Worm (Caenorhabditis elegans) whole organism, L4 larva: ENCODE results near the gene stdh-1.

ENCODE experiments used
- D1046.2 ChIP-seq: fragments of 200-800 bp; sonication (Bioruptor generic); IDR thresholded peaks from 2 replicates; pipeline ENCODE4 v1.3.6; 2022; ENCODE audit warnings: missing genetic modification characterization, missing compliant biosample characterization
- F10B5.3 ChIP-seq: sonication (generic microtip); optimal IDR thresholded peaks from 2 replicates; lab custom pipeline; 2016; ENCODE audit warnings: mild to moderate bottlenecking, missing genetic modification characterization, missing compliant biosample characterization
- F37D6.2 ChIP-seq: sonication (generic microtip); optimal IDR thresholded peaks from 2 replicates; lab custom pipeline; 2016; ENCODE audit warnings: mild to moderate bottlenecking, missing genetic modification characterization, missing compliant biosample characterization
- T20F7.1 ChIP-seq: fragments of 200-800 bp; sonication (Bioruptor generic); optimal IDR thresholded peaks from 2 replicates; lab custom pipeline; 2018; ENCODE audit warnings: mild to moderate bottlenecking, missing genetic modification characterization, missing compliant biosample characterization
- Y5F2A.4 ChIP-seq: fragments of 200-800 bp; sonication (Bioruptor generic); optimal IDR thresholded peaks from 2 replicates; lab custom pipeline; 2018; ENCODE audit warnings: mild to moderate bottlenecking, missing genetic modification characterization, missing compliant biosample characterization
- ZK546.5 ChIP-seq, 2 experiments: sonication (generic microtip); optimal IDR thresholded peaks; 2 replicates each; lab custom pipeline; 2017; ENCODE audit warnings: missing biosample characterization in 2 of 2, missing genetic modification characterization in 2 of 2
- aha-1 ChIP-seq: fragments of 150-350 bp; peaks from one replicate; lab custom pipeline; 2014; ENCODE audit warnings: missing biosample characterization, missing genetic modification characterization
- aly-2 ChIP-seq: sonication (generic microtip); optimal IDR thresholded peaks from 2 replicates; lab custom pipeline; 2018; ENCODE audit warnings: missing biosample characterization, missing genetic modification characterization
- attf-4 ChIP-seq: sonication (generic microtip); optimal IDR thresholded peaks from 3 replicates; lab custom pipeline; 2017; ENCODE audit warnings: missing biosample characterization, missing genetic modification characterization
- ceh-20 ChIP-seq: fragments of 200-800 bp; sonication (Bioruptor generic); IDR thresholded peaks from 2 replicates; pipeline ENCODE4 v1.3.6; 2022; ENCODE audit warnings: missing genetic modification reagents, missing genetic modification characterization, missing compliant biosample characterization
- ceh-82 ChIP-seq: sonication (generic microtip); optimal IDR thresholded peaks from 2 replicates; lab custom pipeline; 2017; ENCODE audit warnings: missing biosample characterization, missing genetic modification characterization
- daf-16 ChIP-seq, 3 experiments: sonication (generic microtip); optimal IDR thresholded peaks; 2 replicates each; lab custom pipeline; 2016 to 2017; ENCODE audit warnings: missing genetic modification characterization in 3 of 3, missing genetic modification reagents in 3 of 3, mild to moderate bottlenecking in 2 of 3, missing compliant biosample characterization in 2 of 3, missing biosample characterization in 1 of 3, moderate library complexity in 1 of 3
- dmd-6 ChIP-seq: fragments of 200-800 bp; sonication (Bioruptor generic); IDR thresholded peaks from 2 replicates; pipeline ENCODE4 v1.3.6; 2022; ENCODE audit warnings: missing genetic modification reagents, missing genetic modification characterization, missing compliant biosample characterization
- dmd-9 ChIP-seq: fragments of 200-800 bp; sonication (Bioruptor generic); IDR thresholded peaks from 2 replicates; pipeline ENCODE4 v1.3.6; 2022; ENCODE audit warnings: missing genetic modification reagents, missing genetic modification characterization, missing compliant biosample characterization
- duxl-1 ChIP-seq: sonication (generic microtip); optimal IDR thresholded peaks from 2 replicates; lab custom pipeline; 2016; ENCODE audit warnings: mild to moderate bottlenecking, missing genetic modification characterization, moderate library complexity, missing compliant biosample characterization; ENCODE audit not compliant: poor library complexity
- dve-1 ChIP-seq: sonication (generic microtip); optimal IDR thresholded peaks from 2 replicates; lab custom pipeline; 2017; ENCODE audit warnings: antibody characterized with exemption, mild to moderate bottlenecking, missing genetic modification characterization, missing compliant biosample characterization; ENCODE audit not compliant: insufficient read depth
- fkh-10 ChIP-seq: fragments of 150-350 bp; optimal IDR thresholded peaks from 2 replicates; lab custom pipeline; 2014; ENCODE audit warnings: missing biosample characterization, missing genetic modification reagents, missing genetic modification characterization
- hlh-11 ChIP-seq: fragments of 200-800 bp; sonication (Bioruptor generic); optimal IDR thresholded peaks from 2 replicates; lab custom pipeline; 2018; ENCODE audit warnings: mild to moderate bottlenecking, missing genetic modification characterization, missing compliant biosample characterization
- lim-7 ChIP-seq: fragments of 200-800 bp; sonication (Bioruptor generic); IDR thresholded peaks from 2 replicates; pipeline ENCODE4 v1.3.6; 2022; ENCODE audit warnings: missing genetic modification characterization, missing compliant biosample characterization
- lin-1 ChIP-seq: fragments of 200-800 bp; sonication (Bioruptor generic); IDR thresholded peaks from 2 replicates; pipeline ENCODE4 v1.3.6; 2022; ENCODE audit warnings: missing genetic modification reagents, missing genetic modification characterization, missing compliant biosample characterization
- lin-13 ChIP-seq: fragments of 150-350 bp; optimal IDR thresholded peaks from 2 replicates; lab custom pipeline; 2014; ENCODE audit warnings: missing biosample characterization, missing genetic modification reagents, missing genetic modification characterization
- lin-29 ChIP-seq: fragments of 200-800 bp; sonication (Bioruptor generic); IDR thresholded peaks from 2 replicates; pipeline ENCODE4 v1.3.6; 2022; ENCODE audit warnings: missing genetic modification reagents, missing genetic modification characterization, missing compliant biosample characterization
- nhr-102 ChIP-seq: sonication (generic microtip); optimal IDR thresholded peaks from 2 replicates; lab custom pipeline; 2016; ENCODE audit warnings: mild to moderate bottlenecking, missing genetic modification characterization, moderate library complexity, missing compliant biosample characterization
- nhr-11 ChIP-seq: fragments of 150-350 bp; optimal IDR thresholded peaks from 2 replicates; lab custom pipeline; 2014; ENCODE audit warnings: missing biosample characterization, missing genetic modification characterization
- nhr-28 ChIP-seq: fragments of 150-350 bp; optimal IDR thresholded peaks from 2 replicates; lab custom pipeline; 2014; ENCODE audit warnings: missing biosample characterization, missing genetic modification characterization
- nhr-42 ChIP-seq: fragments of 200-800 bp; sonication (Bioruptor generic); IDR thresholded peaks from 2 replicates; pipeline ENCODE4 v1.3.6; 2022; ENCODE audit warnings: missing genetic modification characterization, missing compliant biosample characterization
- nhr-6 ChIP-seq: fragments of 150-350 bp; optimal IDR thresholded peaks from 2 replicates; lab custom pipeline; 2014; ENCODE audit warnings: missing biosample characterization, missing genetic modification characterization
- nhr-77 ChIP-seq: fragments of 150-350 bp; optimal IDR thresholded peaks from 2 replicates; lab custom pipeline; 2014; ENCODE audit warnings: missing biosample characterization, missing genetic modification characterization
- pha-4 ChIP-seq, 2 experiments: fragments of 150-350 bp in 1 of 2; fragments of 200-800 bp in 1 of 2; sonication (Bioruptor generic) in 1 of 2; IDR thresholded peaks in 1 of 2; optimal IDR thresholded peaks in 1 of 2; 2 replicates each; pipeline versions ENCODE4 v1.3.6 to Lab custom; 2014 to 2022; ENCODE audit warnings: missing genetic modification characterization in 2 of 2, missing genetic modification reagents in 2 of 2, missing biosample characterization in 1 of 2, missing compliant biosample characterization in 1 of 2
- php-3 ChIP-seq: fragments of 200-800 bp; sonication (Bioruptor generic); IDR thresholded peaks from 2 replicates; pipeline ENCODE4 v1.3.6; 2022; ENCODE audit warnings: missing genetic modification reagents, missing genetic modification characterization, missing compliant biosample characterization
- pqm-1 ChIP-seq: sonication (generic microtip); optimal IDR thresholded peaks from 2 replicates; lab custom pipeline; 2017; ENCODE audit warnings: missing biosample characterization, missing genetic modification characterization
- saeg-2 ChIP-seq: fragments of 200-800 bp; sonication (Bioruptor generic); IDR thresholded peaks from 2 replicates; pipeline ENCODE4 v1.3.6; 2022; ENCODE audit warnings: missing genetic modification reagents, missing genetic modification characterization, missing compliant biosample characterization
- skn-1 ChIP-seq: fragments of 150-350 bp; optimal IDR thresholded peaks from 2 replicates; lab custom pipeline; 2014; ENCODE audit warnings: missing biosample characterization, missing genetic modification characterization
- snpc-4 ChIP-seq: fragments of 150-350 bp; optimal IDR thresholded peaks from 2 replicates; lab custom pipeline; 2014; ENCODE audit warnings: missing biosample characterization, missing genetic modification characterization
- spr-1 ChIP-seq: sonication (generic microtip); optimal IDR thresholded peaks from 2 replicates; lab custom pipeline; 2016; ENCODE audit warnings: mild to moderate bottlenecking, missing genetic modification characterization, missing compliant biosample characterization
- spr-3 ChIP-seq: fragments of 200-800 bp; sonication (Bioruptor generic); optimal IDR thresholded peaks from 2 replicates; lab custom pipeline; 2018; ENCODE audit warnings: mild to moderate bottlenecking, missing genetic modification characterization, missing compliant biosample characterization
- tag-97 ChIP-seq: fragments of 200-800 bp; sonication (Bioruptor generic); IDR thresholded peaks from 2 replicates; pipeline ENCODE4 v1.3.6; 2022; ENCODE audit warnings: missing genetic modification characterization, missing compliant biosample characterization
- tra-1 ChIP-seq: fragments of 200-800 bp; sonication (Bioruptor generic); IDR thresholded peaks from 2 replicates; pipeline ENCODE4 v1.3.6; 2022; ENCODE audit warnings: missing genetic modification reagents, missing genetic modification characterization, missing compliant biosample characterization
- unc-62 ChIP-seq, 3 experiments: fragments of 150-350 bp in 1 of 3; sonication (generic microtip); optimal IDR thresholded peaks in 2 of 3; peaks in 1 of 3; 1 replicate in 1 of 3; 2 replicates in 2 of 3; lab custom pipeline; 2014 to 2017; ENCODE audit warnings: missing biosample characterization in 3 of 3, missing genetic modification characterization in 3 of 3, missing genetic modification reagents in 3 of 3, missing genotype in 1 of 3
- zip-2 ChIP-seq: fragments of 150-350 bp; optimal IDR thresholded peaks from 2 replicates; lab custom pipeline; 2014; ENCODE audit warnings: missing biosample characterization, missing genetic modification characterization

The stdh-1 gene

DNA sequence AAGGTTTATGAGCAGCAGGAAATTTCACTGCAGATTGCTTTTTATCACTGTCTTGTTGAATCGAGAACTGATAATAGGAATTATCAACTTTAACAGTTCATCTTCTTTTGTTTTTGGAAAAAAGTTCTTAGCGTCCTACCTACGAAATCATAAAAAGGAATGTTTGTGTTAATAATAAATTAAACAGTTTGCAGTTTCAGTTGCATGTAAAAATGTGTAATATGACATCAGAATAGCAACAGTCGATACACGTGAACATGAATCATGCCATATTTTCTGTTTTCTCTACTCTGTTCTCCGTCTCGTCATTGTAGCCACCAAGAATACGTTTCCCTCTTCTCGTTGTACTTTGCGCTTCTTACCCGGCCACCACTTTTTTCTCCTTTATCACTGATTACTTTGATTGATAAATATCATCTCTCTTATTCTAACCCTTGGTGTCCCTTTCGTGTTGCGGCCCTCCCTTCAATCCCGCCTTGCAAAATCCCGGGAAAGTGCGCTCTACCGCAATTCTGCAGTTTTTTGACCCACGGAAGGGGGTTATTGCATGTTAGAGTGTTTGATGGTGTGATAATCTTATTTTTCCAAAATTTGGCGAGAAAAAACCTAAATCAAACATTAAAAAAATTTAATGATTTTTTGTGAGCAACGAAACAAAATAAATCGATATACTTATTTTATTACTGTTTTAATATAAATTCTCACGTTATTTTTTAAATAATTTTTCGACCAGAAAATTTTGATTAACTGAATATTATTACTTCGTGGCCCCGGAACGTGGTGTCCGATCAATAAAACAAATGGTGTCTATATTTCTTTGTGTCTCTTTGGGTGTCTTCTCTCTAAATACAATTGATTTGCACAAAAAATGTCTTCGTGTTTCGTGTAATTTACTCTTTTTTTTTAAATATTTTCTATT, 13.6 kb upstream of the stdh-1 start, which contains the start of gene sptl-3 (continued):
- no peak for TF ChIP-seq skn-1
- TF ChIP-seq lin-13 (GFP tag; lab: Kevin White, UChicago) = no peak
- TF ChIP-seq attf-4 = no peak
- TF ChIP-seq T20F7.1 (GFP tag; lab: Kevin White, UChicago) = no peak
- TF ChIP-seq saeg-2 (GFP tag; lab: Robert Waterston, UW) = 0 out of 2 replicates have a peak, but pooled peaks have one; percentile 21
- no peak for TF ChIP-seq lim-7 (GFP tag; lab: Robert Waterston, UW)
- no peak for TF ChIP-seq D1046.2
- no peak for TF ChIP-seq ZK546.5 (tag; optimal IDR thresholded peaks at IDR 0.05; lab: Kevin White, UChicago)
- peak; percentile 13 for TF ChIP-seq nhr-102 (tag; lab: Kevin White, UChicago)
- peak; percentile 77 for TF ChIP-seq dve-1 (tag; lab: Kevin White, UChicago)
- no peak for TF ChIP-seq aly-2 (tag; lab: Kevin White, UChicago)
- TF ChIP-seq pqm-1 = peak; percentile 87
- TF ChIP-seq aha-1 (tag; lab: Kevin White, UChicago) = peak; percentile 92
- no peak for TF ChIP-seq nhr-42 (GFP tag; lab: Robert Waterston, UW)
- TF ChIP-seq F37D6.2 (tag; lab: Kevin White, UChicago) = no peak
- no peak for TF ChIP-seq spr-3
- TF ChIP-seq zip-2 (tag; lab: Kevin White, UChicago) = no peak
- no peak for TF ChIP-seq tag-97

DNA sequence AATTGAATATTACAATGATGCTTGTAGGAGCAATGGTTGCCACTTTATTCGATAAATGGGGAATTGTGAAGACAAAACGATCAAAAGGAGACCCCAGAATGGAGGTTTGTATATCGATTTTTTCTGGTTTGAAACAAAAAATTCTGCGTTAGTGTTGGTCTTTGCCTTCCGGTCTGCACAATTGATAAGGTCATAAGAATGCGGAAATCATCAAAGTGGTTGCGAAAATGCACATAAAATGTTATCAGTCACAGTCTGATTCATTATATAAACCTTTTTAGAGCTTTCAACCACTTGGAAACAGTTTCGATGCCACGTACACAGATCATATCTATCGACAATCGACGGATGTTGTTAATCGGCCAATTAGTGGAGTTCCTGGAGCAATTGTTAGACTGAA, 12.7 kb upstream of the stdh-1 start:
- TF ChIP-seq dmd-6 (peak; percentile 87), aha-1 (tag; lab: Kevin White, UChicago) (peak; percentile 75), attf-4 (no peak), tag-97 (no peak), nhr-77 (tag; lab: Kevin White, UChicago) (peak; percentile 61), nhr-11 (tag; lab: Kevin White, UChicago) (no peak), php-3 (peak; percentile 86), lin-13 (GFP tag; lab: Kevin White, UChicago) (no peak), lin-1 (GFP tag; lab: Robert Waterston, UW) (peak; percentile 80), fkh-10 (GFP tag; lab: Kevin White, UChicago) (no peak), ceh-20 (GFP tag; lab: Robert Waterston, UW) (no peak), dmd-9 (no peak), tra-1 (0 out of 2 replicates have a peak, but pooled peaks have one; percentile 10), unc-62 (GFP tag; optimal IDR thresholded peaks at IDR 0.05 in 1 of 2; lab: Kevin White, UChicago) (no peak), unc-62 (tag; optimal IDR thresholded peaks at IDR 0.05; lab: Kevin White, UChicago) (no peak), Y5F2A.4 (GFP tag; lab: Kevin White, UChicago) (no peak), daf-16 (GFP tag; optimal IDR thresholded peaks at IDR 0.05; lab: Kevin White, UChicago) (no peak), daf-16 (tag; optimal IDR thresholded peaks at IDR 0.05; lab: Kevin White, UChicago) (no peak), F10B5.3 (tag; lab: Kevin White, UChicago) (no peak), duxl-1 (tag; lab: Kevin White, UChicago) (peak; percentile 6), saeg-2 (GFP tag; lab: Robert Waterston, UW) (no peak), lin-29 (GFP tag; lab: Robert Waterston, UW) (no peak), spr-1 (tag; lab: Kevin White, UChicago) (no peak), pha-4 (GFP tag; IDR thresholded peaks at IDR 0.05; lab: Robert Waterston, UW) (no peak), pha-4 (tag; optimal IDR thresholded peaks at IDR 0.05; lab: Kevin White, UChicago) (no peak), nhr-6 (tag; lab: Kevin White, UChicago) (peak; percentile 12), nhr-28 (peak; percentile 65), snpc-4 (no peak), pqm-1 (peak; percentile 88), hlh-11 (tag; lab: Kevin White, UChicago) (peak; percentile 62), dve-1 (tag; lab: Kevin White, UChicago) (peak; percentile 53), ceh-82 (tag; lab: Kevin White, UChicago) (no peak)
